Fruit fly (Drosophila melanogaster): ENCODE measurements around the gene CG43403.

The CG43403 gene

DNA sequence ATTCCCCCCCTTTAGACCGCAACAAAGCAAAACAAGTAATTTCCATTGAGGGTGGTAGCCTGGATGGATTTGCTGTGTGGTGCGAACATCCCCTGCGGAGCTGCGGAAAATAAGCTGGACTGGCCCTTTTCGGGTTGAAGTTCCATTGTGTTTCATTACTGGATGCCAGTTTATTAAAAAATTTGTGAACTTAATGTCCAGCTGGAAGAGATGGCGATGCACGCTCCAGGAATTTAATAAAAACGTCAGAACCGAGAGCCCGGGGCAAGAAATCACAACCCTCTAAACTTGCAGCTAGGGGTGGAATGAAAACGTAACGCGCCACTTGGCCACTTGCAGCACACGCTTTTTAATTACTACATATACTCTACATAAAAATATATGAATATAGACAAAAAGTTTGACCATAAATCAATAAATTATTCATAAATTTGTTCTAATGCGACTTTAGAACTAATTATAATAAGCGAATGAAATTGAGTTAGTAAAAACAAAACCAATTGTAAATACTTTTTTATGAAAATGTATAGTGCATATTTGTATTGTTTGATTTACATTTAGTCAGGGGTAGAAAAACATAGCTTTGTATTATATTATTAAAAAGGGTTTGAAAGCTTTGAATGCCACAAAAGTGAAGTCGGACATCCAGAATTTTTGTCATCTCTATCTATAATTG lies 16.5 kb downstream of the CG43403 start:
- TF ChIP-seq Sp1 (GFP tag; optimal IDR thresholded peaks at IDR 0.05) (peak; percentile 38), foxo (GFP tag; optimal IDR thresholded peaks at IDR 0.05) (peak in 1 of 2 experiments; percentile 22), Hr83 (GFP tag; optimal IDR thresholded peaks at IDR 0.05; ENCODE audit: poor library complexity, severe bottlenecking) (no peak)

DNA sequence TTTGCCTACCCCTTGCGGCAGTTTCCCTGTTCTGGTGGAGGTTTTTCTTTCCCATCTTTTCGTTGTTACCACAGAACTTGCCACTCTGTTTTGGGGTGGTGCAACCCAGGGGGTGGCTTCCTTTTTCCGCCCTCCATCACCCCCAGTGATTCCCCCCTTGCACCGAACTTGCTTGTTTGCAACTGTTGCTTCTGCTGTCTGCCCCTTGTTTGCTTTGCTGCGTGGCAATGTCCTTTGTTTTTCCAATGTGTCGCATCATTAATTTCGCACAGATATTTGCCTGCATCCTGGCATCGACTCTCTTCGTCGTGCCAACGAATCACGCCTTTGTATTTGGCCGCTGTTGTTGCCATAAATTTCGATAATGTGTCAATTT lies 17.0 kb downstream of the CG43403 start:
- TF ChIP-seq sv (GFP tag; optimal IDR thresholded peaks at IDR 0.05) (no peak), Hr83 (GFP tag; optimal IDR thresholded peaks at IDR 0.05; ENCODE audit: poor library complexity, severe bottlenecking) (no peak), N (GFP tag; optimal IDR thresholded peaks at IDR 0.05) (no peak), Sp1 (GFP tag; optimal IDR thresholded peaks at IDR 0.05) (no peak), CG32264 (GFP tag; optimal IDR thresholded peaks at IDR 0.05) (no peak), woc (GFP tag; optimal IDR thresholded peaks at IDR 0.05) (no peak)

DNA sequence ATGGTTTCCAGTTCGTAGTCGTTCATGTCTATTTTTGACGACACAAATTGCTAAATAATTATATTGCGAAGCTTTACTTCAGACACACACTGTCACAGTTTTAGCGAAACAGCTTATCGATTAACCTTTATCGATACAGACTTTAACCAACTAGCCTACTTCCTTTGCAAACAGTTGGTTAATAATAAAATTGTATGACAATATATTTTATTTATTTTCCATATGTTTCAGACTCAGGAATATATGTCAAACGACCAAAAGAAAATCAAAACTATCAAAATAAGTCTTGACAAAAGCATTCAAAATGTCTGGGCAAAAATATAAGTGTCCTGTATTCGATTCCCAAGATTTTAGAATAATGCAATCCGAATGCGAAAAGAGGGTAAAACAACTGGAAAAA lies 27.6 kb downstream of the CG43403 start, which contains the start of the genes CG9962 and CG43851:
TSS of gene CG9962 (minus strand) at position 101 of the 400 bp plus-strand sequence.
TSS of gene CG43851 (plus strand) at position 267 of the 400 bp plus-strand sequence.
- TF ChIP-seq Dif (GFP tag; optimal IDR thresholded peaks at IDR 0.05; ENCODE audit: partially characterized antibody) (no peak), fru (GFP tag; optimal IDR thresholded peaks at IDR 0.05) (no peak), rgr (GFP tag; optimal IDR thresholded peaks at IDR 0.05) (no peak), Sp1 (GFP tag; optimal IDR thresholded peaks at IDR 0.05) (no peak), usp (GFP tag; optimal IDR thresholded peaks at IDR 0.05) (no peak), Jra (GFP tag; optimal IDR thresholded peaks at IDR 0.05) (no peak), Hr83 (GFP tag; optimal IDR thresholded peaks at IDR 0.05; ENCODE audit: poor library complexity, severe bottlenecking) (no peak), ey (GFP tag; optimal IDR thresholded peaks at IDR 0.05) (no peak), h (GFP tag; optimal IDR thresholded peaks at IDR 0.05) (no peak), jim (GFP tag; optimal IDR thresholded peaks at IDR 0.05) (no peak), Dfd (GFP tag; optimal IDR thresholded peaks at IDR 0.05) (no peak), sv (GFP tag; optimal IDR thresholded peaks at IDR 0.05) (no peak), Hr78 (GFP tag; optimal IDR thresholded peaks at IDR 0.05) (no peak)

DNA sequence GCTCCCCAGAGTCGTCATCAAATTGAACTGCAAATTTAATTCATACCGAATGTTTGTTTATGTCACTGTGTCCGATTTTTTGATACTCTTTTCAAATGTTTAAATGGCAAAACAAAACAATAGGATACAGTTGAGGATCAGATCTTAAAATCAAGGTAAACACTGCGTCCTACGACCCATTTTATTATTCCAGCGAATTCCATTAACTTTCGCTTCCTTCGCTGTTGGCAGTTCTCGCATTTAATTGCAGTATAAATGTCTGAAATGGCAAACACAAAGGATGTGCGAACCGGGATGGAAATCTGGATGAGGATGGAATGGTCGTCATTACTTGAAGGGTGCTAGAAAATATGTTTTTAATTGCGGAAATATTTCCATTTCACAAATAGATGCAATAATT lies 32.3 kb downstream of the CG43403 start, which contains the start of gene CG33125:
TSS of gene CG33125 (minus strand) at position 101 of the 400 bp plus-strand sequence.
- TF ChIP-seq OdsH (GFP tag; optimal IDR thresholded peaks at IDR 0.05) (no peak), jim (GFP tag; optimal IDR thresholded peaks at IDR 0.05) (no peak), dmrt93B (GFP tag; optimal IDR thresholded peaks at IDR 0.05) (no peak), Abd-B (GFP tag; optimal IDR thresholded peaks at IDR 0.05) (no peak), CrebA (GFP tag; optimal IDR thresholded peaks at IDR 0.05; ENCODE audit: borderline replicate concordance) (no peak), CG9705 (GFP tag; optimal IDR thresholded peaks at IDR 0.05) (no peak), Dif (GFP tag; optimal IDR thresholded peaks at IDR 0.05; ENCODE audit: partially characterized antibody) (no peak), brk (GFP tag; optimal IDR thresholded peaks at IDR 0.05) (no peak), CG32264 (GFP tag; optimal IDR thresholded peaks at IDR 0.05) (no peak)

DNA sequence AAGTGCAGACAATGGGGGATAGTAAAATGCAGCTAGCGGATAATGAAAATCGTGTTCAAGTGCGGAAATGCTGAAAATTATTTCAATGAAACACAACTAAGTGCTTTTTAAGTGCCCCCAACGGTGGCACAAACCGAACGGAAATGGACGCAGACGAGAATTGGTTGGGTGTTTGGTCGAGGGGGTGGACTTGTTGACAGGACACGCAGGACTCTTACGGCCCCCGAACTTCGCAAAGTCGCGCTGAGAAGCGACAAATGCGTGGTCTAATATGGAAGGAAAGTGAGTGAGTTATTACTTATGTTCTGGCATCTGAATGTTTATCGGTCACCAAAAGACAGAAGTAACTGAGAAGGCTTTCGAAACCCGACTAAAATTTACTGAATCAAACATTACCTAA lies 32.8 kb downstream of the CG43403 start, which contains the start of gene Prosbeta4R1:
TSS of gene Prosbeta4R1 (plus strand) at position 301 of the 400 bp plus-strand sequence.
- TF ChIP-seq Myc (optimal IDR thresholded peaks at IDR 0.05): no peak
- TF ChIP-seq dsf (GFP tag; optimal IDR thresholded peaks at IDR 0.05; ENCODE audit: borderline replicate concordance): no peak
- TF ChIP-seq foxo (GFP tag; optimal IDR thresholded peaks at IDR 0.05): no peak
- no peak for TF ChIP-seq woc (GFP tag; optimal IDR thresholded peaks at IDR 0.05)
- TF ChIP-seq Hr83 (GFP tag; optimal IDR thresholded peaks at IDR 0.05; ENCODE audit: poor library complexity, severe bottlenecking): no peak
- TF ChIP-seq lola (GFP tag; optimal IDR thresholded peaks at IDR 0.05): no peak
- no peak for TF ChIP-seq CG9705 (GFP tag; optimal IDR thresholded peaks at IDR 0.05)
- no peak for TF ChIP-seq Abd-B (GFP tag; optimal IDR thresholded peaks at IDR 0.05)
- no peak for TF ChIP-seq tai (GFP tag; optimal IDR thresholded peaks at IDR 0.05)

DNA sequence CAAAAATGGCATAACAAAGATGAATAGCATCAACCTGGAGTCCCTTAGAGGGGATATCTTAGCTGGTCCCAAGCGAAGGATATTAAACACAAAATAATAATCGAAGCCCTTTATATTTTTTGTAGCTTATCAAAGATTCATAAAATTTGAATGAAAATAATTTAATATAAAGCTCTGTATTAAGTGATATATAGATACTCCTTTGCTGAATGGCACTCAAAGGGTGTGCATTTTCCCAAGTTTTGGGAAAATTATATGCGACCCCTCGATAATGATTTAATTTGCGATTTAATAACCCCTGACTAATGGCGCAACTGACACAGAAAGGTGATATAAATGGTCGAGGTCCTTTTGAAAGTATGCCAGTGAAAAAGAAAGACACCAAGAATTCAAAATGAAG lies 33.8 kb downstream of the CG43403 start, which contains the start of gene Or23a:
TSS of gene Or23a (plus strand) at position 301 of the 400 bp plus-strand sequence.
- no peak for TF ChIP-seq sage (GFP tag; optimal IDR thresholded peaks at IDR 0.05)
- no peak for TF ChIP-seq brk (GFP tag; optimal IDR thresholded peaks at IDR 0.05)
- no peak for TF ChIP-seq Hr83 (GFP tag; optimal IDR thresholded peaks at IDR 0.05; ENCODE audit: poor library complexity, severe bottlenecking)
- TF ChIP-seq dsf (GFP tag; optimal IDR thresholded peaks at IDR 0.05; ENCODE audit: borderline replicate concordance): no peak
- TF ChIP-seq Jra (GFP tag; optimal IDR thresholded peaks at IDR 0.05): no peak
- no peak for TF ChIP-seq Rel (GFP tag; optimal IDR thresholded peaks at IDR 0.05)
- TF ChIP-seq Rel (tag; optimal IDR thresholded peaks at IDR 0.05): no peak
- TF ChIP-seq GATAd (GFP tag; optimal IDR thresholded peaks at IDR 0.05): no peak

All from whole organism, wandering third instar larva.